Fruit fly (Drosophila melanogaster) whole organism, embryonic: ENCODE results near the gene Sulf1.

ENCODE experiments used
- B-H1 ChIP-seq: fragments of 200-800 bp; sonication (Bioruptor generic); IDR thresholded peaks from 3 replicates; pipeline ENCODE4 v1.3.6; 2022; ENCODE audit warnings: missing biosample characterization, missing genetic modification characterization
- CG31388 ChIP-seq: fragments of 200-800 bp; sonication (Bioruptor generic); optimal IDR thresholded peaks from 2 replicates; lab custom pipeline; 2016; ENCODE audit warnings: missing biosample characterization, missing genetic modification characterization
- Dll ChIP-seq: fragments of 200-800 bp; sonication (Bioruptor generic); IDR thresholded peaks from 4 replicates; pipeline ENCODE4 v1.3.6; 2022; ENCODE audit warnings: missing biosample characterization, missing genetic modification characterization; ENCODE audit not compliant: partially characterized antibody
- Fer3 ChIP-seq: fragments of 200-800 bp; sonication (Bioruptor generic); optimal IDR thresholded peaks from 2 replicates; lab custom pipeline; 2018; ENCODE audit warnings: missing biosample characterization, mild to moderate bottlenecking, missing genetic modification characterization, moderate library complexity
- Tbp ChIP-seq: fragments of >200 bp; optimal IDR thresholded peaks from 2 replicates; lab custom pipeline; 2018; ENCODE audit warnings: missing biosample characterization, missing genetic modification characterization
- dm ChIP-seq: fragments of 200-800 bp; sonication (Bioruptor generic); optimal IDR thresholded peaks from 3 replicates; lab custom pipeline; 2016; ENCODE audit warnings: missing biosample characterization, missing genetic modification characterization
- sisA ChIP-seq: fragments of 200-800 bp; sonication (Bioruptor generic); IDR thresholded peaks from 2 replicates; pipeline ENCODE4 v1.3.6; 2022; ENCODE audit warnings: missing biosample characterization, missing genetic modification characterization

DNA sequence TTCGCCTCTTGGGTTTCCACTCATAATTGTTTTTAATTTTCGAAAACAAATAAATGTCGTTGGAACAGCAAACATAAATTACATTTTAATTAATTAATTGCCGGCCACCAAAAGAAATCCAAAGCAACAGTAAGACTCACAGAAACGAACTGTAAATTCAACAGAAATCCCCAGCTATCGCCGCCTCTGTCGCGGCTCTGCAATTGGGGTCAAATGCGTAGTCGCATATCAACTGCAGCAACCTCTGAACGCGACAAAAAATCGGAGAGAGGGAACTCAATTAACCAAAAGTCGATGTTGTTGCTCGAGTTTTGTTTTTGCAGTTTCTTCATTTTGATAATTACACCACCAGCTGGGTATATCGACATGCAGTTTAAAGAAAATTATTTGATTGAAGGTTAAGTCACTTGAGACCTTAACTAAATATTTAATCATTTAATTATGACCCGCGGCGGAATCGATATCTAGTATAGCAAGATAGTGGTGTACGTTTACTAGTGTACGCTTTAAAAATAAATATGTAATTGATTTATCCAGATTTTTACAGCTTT lies 59.9 kb downstream of the Sulf1 start:
- no peak for TF ChIP-seq Dll
- no peak for TF ChIP-seq dm
- no peak for TF ChIP-seq CG31388 (GFP tag; lab: Kevin White, UChicago)
- TF ChIP-seq B-H1 (GFP tag; lab: Robert Waterston, UW): no peak
- no peak for TF ChIP-seq Fer3 (tag; lab: Kevin White, UChicago)
- TF ChIP-seq sisA (GFP tag; lab: Robert Waterston, UW): no peak
- no peak for TF ChIP-seq Tbp (GFP tag; lab: Kevin White, UChicago)
